Fruit fly (Drosophila melanogaster) whole organism, prepupa: ENCODE data around the gene CG42538.

Source experiments
- CG15336 ChIP-seq: fragments of 200-800 bp; sonication (Bioruptor generic); IDR thresholded peaks from 2 replicates; pipeline ENCODE4 v1.3.6; 2022; ENCODE audit warnings: missing biosample characterization, missing genetic modification characterization
- CG3919 ChIP-seq: fragments of 200-800 bp; sonication (Bioruptor generic); optimal IDR thresholded peaks from 3 replicates; lab custom pipeline; 2016; ENCODE audit warnings: missing biosample characterization, missing genetic modification characterization
- Ets96B ChIP-seq: fragments of 200-800 bp; optimal IDR thresholded peaks from 2 replicates; lab custom pipeline; 2019; ENCODE audit warnings: missing biosample characterization, mild to moderate bottlenecking, missing genetic modification characterization, moderate library complexity
- cyc ChIP-seq: fragments of 200-800 bp; sonication (Bioruptor generic); optimal IDR thresholded peaks from 3 replicates; lab custom pipeline; 2016; ENCODE audit warnings: missing biosample characterization, missing genetic modification characterization
- fd85E ChIP-seq: fragments of 200-800 bp; sonication (Bioruptor generic); optimal IDR thresholded peaks from 3 replicates; lab custom pipeline; 2016; ENCODE audit warnings: missing biosample characterization, missing genetic modification characterization
- vri ChIP-seq: fragments of 200-800 bp; sonication (Bioruptor generic); optimal IDR thresholded peaks from 3 replicates; lab custom pipeline; 2016; ENCODE audit warnings: missing biosample characterization, mild to moderate bottlenecking, missing genetic modification characterization

dm6 chr3L:16017528-16018250, 16.6 kb upstream of the CG42538 start:
- TF ChIP-seq vri (no peak), Ets96B (tag; lab: Kevin White, UChicago) (no peak), CG15336 (no peak), cyc (GFP tag; lab: Kevin White, UChicago) (no peak), fd85E (no peak), CG3919 (no peak)
